Worm (Caenorhabditis elegans) whole organism, late embryonic: ENCODE results near the gene C35A5.10.

Experiments
- Y22D7AL.16 ChIP-seq: sonication (generic microtip); optimal IDR thresholded peaks from 2 replicates; lab custom pipeline; 2016; ENCODE audit warnings: missing genetic modification characterization, missing compliant biosample characterization
- ama-1 ChIP-seq: fragments of 150-350 bp; optimal IDR thresholded peaks from 2 replicates; lab custom pipeline; 2014
- dve-1 ChIP-seq: sonication (generic microtip); optimal IDR thresholded peaks from 2 replicates; lab custom pipeline; 2017; ENCODE audit warnings: antibody characterized with exemption, mild to moderate bottlenecking, missing genetic modification characterization, missing compliant biosample characterization
- ets-4 ChIP-seq: sonication (generic microtip); optimal IDR thresholded peaks from 2 replicates; lab custom pipeline; 2016; ENCODE audit warnings: missing genetic modification characterization, missing compliant biosample characterization
- hlh-30 ChIP-seq: sonication (generic microtip); optimal IDR thresholded peaks from 2 replicates; lab custom pipeline; 2017; ENCODE audit warnings: antibody characterized with exemption, missing genetic modification characterization, missing compliant biosample characterization; ENCODE audit not compliant: insufficient read depth
- npax-4 ChIP-seq: sonication (generic microtip); optimal IDR thresholded peaks from 2 replicates; lab custom pipeline; 2016; ENCODE audit warnings: missing genetic modification characterization, missing compliant biosample characterization
- odd-2 ChIP-seq: sonication (generic microtip); optimal IDR thresholded peaks from 2 replicates; lab custom pipeline; 2017; ENCODE audit warnings: antibody characterized with exemption, mild to moderate bottlenecking, missing genetic modification characterization, missing compliant biosample characterization
- pha-4 ChIP-seq: fragments of 150-350 bp; optimal IDR thresholded peaks from 2 replicates; lab custom pipeline; 2018; ENCODE audit warnings: missing biosample characterization, missing genetic modification reagents, missing genetic modification characterization
- pqm-1 ChIP-seq: sonication (generic microtip); optimal IDR thresholded peaks from 2 replicates; lab custom pipeline; 2016; ENCODE audit warnings: missing genetic modification characterization, missing compliant biosample characterization
- unc-42 ChIP-seq: sonication (generic microtip); optimal IDR thresholded peaks from 2 replicates; lab custom pipeline; 2016; ENCODE audit warnings: missing genotype, missing genetic modification characterization, missing compliant biosample characterization

DNA sequence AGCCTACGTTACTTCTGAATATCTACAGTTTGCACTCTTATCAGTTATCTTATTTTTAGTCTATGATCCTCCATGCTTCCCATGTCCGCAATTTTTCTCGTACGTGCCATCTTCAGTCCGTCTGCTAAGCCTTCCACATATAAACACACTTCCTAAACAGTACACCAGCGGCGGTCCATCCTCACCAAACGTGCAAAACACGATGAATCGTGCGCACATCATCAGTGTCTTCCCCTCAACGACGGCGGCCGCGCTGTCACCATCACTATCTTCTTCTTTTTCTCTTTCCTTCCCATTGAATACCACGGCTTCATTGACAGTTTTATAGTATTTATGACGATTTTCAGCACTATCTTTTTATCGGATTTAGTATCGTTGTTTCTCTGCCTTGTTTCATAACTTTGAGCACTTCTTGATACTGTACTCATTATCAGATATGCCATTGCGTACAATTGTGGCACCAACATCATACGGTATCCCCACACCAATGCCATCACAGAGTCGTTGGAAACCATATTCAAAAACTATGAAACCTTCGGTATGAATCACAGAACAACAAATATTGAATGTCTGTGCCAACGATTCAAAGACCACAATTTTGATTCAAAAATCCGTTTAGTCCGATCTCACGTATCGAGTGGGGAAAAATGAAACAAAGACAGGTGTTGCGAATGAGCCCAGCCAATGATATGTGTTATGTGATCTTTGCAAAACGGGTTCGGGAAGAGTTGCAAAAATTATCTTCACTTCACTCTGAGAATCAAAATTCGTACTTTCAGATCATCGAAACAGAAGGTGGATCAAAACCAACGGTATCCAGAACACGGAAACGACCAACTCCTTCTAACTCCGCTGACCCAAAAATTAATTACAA is 30.9 kb upstream of the C35A5.10 start:
- no peak for TF ChIP-seq pha-4 (tag; lab: Kevin White, UChicago)
- TF ChIP-seq dve-1 (tag; lab: Kevin White, UChicago): no peak
- no peak for TF ChIP-seq hlh-30 (tag; lab: Kevin White, UChicago)
- no peak for TF ChIP-seq ama-1 (lab: Kevin White, UChicago)
- no peak for TF ChIP-seq npax-4 (tag; lab: Kevin White, UChicago)
- no peak for TF ChIP-seq pqm-1 (tag; lab: Kevin White, UChicago)
- TF ChIP-seq odd-2 (tag; lab: Kevin White, UChicago): no peak
- TF ChIP-seq Y22D7AL.16 (tag; lab: Kevin White, UChicago): no peak
- no peak for TF ChIP-seq ets-4 (tag; lab: Kevin White, UChicago)
- TF ChIP-seq unc-42 (tag; lab: Kevin White, UChicago): no peak
